Worm (Caenorhabditis elegans): ENCODE results near the gene srv-15.

DNA sequence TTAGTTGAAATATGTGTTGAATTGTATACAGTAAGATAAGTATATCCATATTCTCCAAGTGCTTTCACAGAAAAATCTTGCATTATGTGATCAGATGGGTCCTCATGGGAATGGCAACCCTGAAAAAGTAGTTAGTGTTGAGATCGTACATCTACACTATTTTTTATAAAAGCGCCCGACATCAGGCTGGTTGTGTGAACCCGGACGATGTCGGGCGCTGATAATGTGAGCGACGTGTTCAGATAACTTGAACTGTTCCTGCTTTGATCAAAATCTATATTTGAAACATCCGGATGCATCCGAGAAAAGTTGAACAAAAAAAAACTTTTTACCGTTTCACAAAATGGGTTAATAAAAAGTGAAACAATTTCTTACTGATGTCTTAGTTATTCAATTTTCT lies 8.7 kb downstream of the srv-15 start:
- TF ChIP-seq blmp-1 (tag; optimal IDR thresholded peaks at IDR 0.05) (no peak), ztf-11 (tag; optimal IDR thresholded peaks at IDR 0.05) (no peak)

Data from whole organism, mixed stage, embryonic.